Fruit fly (Drosophila melanogaster): Measurements from ENCODE around the gene RpL24.

DNA sequence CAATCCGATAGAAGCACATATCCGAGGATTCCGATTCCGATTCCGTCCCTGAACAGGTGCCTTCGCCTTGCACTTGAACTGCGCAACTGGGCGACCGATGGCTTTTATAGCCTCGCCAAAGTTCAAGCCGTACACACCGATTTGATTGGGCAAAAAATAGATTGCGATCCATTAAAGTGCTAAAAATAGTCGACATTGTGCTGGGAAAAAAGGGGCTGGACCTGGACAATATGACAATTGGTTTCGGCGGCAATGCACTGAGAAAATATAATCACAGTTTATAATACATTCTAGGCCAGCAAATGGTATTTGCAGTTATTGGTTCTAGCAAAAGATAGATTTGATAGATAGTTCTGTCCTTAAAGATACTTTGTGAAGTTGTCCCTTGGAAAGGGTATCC lies 33.5 kb downstream of the RpL24 start, which contains the start of gene CG9377:
- TF ChIP-seq psq (optimal IDR thresholded peaks at IDR 0.05) (no peak), Myc (optimal IDR thresholded peaks at IDR 0.05) (no peak)

Data from Kc167 (cell line).